Fruit fly (Drosophila melanogaster) whole organism, embryonic: ENCODE data around the gene CG12118.

ENCODE experiments used
- CG10209 ChIP-seq: fragments of 200-800 bp; sonication (Bioruptor generic); optimal IDR thresholded peaks from 3 replicates; lab custom pipeline; 2017; ENCODE audit warnings: missing biosample characterization, mild to moderate bottlenecking, missing genetic modification characterization, missing genetic modification reagents
- CG10654 ChIP-seq: fragments of 200-800 bp; sonication (Bioruptor generic); optimal IDR thresholded peaks from 2 replicates; lab custom pipeline; 2016; ENCODE audit warnings: missing biosample characterization, missing genetic modification characterization
- CG11398 ChIP-seq: fragments of 200-800 bp; sonication (Bioruptor generic); optimal IDR thresholded peaks from 2 replicates; lab custom pipeline; 2016; ENCODE audit warnings: missing biosample characterization, missing genetic modification characterization
- CG12236 ChIP-seq: fragments of 200-800 bp; sonication (Bioruptor generic); optimal IDR thresholded peaks from 2 replicates; lab custom pipeline; 2016; ENCODE audit warnings: missing biosample characterization, missing genetic modification characterization
- CG14710 ChIP-seq: fragments of 200-800 bp; sonication (Bioruptor generic); optimal IDR thresholded peaks from 3 replicates; lab custom pipeline; 2019; ENCODE audit warnings: missing biosample characterization, mild to moderate bottlenecking, missing genetic modification characterization, moderate library complexity
- CG15479 ChIP-seq: fragments of 200-800 bp; sonication (Bioruptor generic); optimal IDR thresholded peaks from 3 replicates; lab custom pipeline; 2019; ENCODE audit warnings: missing biosample characterization, mild to moderate bottlenecking, missing genetic modification characterization, moderate library complexity
- CG2678 ChIP-seq: fragments of 200-800 bp; sonication (Bioruptor generic); optimal IDR thresholded peaks from 3 replicates; lab custom pipeline; 2019; ENCODE audit warnings: missing biosample characterization, mild to moderate bottlenecking, missing genetic modification characterization, moderate library complexity
- CG2712 ChIP-seq: fragments of 200-800 bp; optimal IDR thresholded peaks from 3 replicates; lab custom pipeline; 2019; ENCODE audit warnings: missing biosample characterization, mild to moderate bottlenecking, missing genetic modification characterization, moderate library complexity
- CG32772 ChIP-seq: fragments of 200-800 bp; sonication (Bioruptor generic); IDR thresholded peaks from 2 replicates; pipeline ENCODE4 v1.3.6; 2022; ENCODE audit warnings: missing biosample characterization, missing genetic modification characterization
- CG4820 ChIP-seq: fragments of 200-800 bp; sonication (Bioruptor generic); optimal IDR thresholded peaks from 3 replicates; lab custom pipeline; 2016; ENCODE audit warnings: missing biosample characterization, missing genetic modification characterization
- CG4854 ChIP-seq: fragments of 200-800 bp; sonication (Bioruptor generic); optimal IDR thresholded peaks from 2 replicates; lab custom pipeline; 2016; ENCODE audit warnings: missing biosample characterization, missing genetic modification characterization, inconsistent platforms
- CG5180 ChIP-seq: fragments of 200-800 bp; sonication (Bioruptor generic); optimal IDR thresholded peaks from 3 replicates; lab custom pipeline; 2017; ENCODE audit warnings: missing biosample characterization, missing genetic modification characterization, mild to moderate bottlenecking, moderate library complexity, missing genetic modification reagents
- CG6254 ChIP-seq: fragments of 200-800 bp; sonication (Bioruptor generic); optimal IDR thresholded peaks from 3 replicates; lab custom pipeline; 2017; ENCODE audit warnings: mild to moderate bottlenecking, missing biosample characterization, missing genetic modification reagents, missing genetic modification characterization
- CG6654 ChIP-seq: fragments of 200-800 bp; sonication (Bioruptor generic); optimal IDR thresholded peaks from 2 replicates; lab custom pipeline; 2017; ENCODE audit warnings: missing biosample characterization, mild to moderate bottlenecking, missing genetic modification characterization
- CG6813 ChIP-seq: fragments of 200-800 bp; sonication (Bioruptor generic); optimal IDR thresholded peaks from 2 replicates; lab custom pipeline; 2017; ENCODE audit warnings: missing biosample characterization, missing genetic modification characterization, mild to moderate bottlenecking, moderate library complexity, missing genetic modification reagents
- CG7786 ChIP-seq: fragments of 200-800 bp; sonication (Bioruptor generic); optimal IDR thresholded peaks from 2 replicates; lab custom pipeline; 2016; ENCODE audit warnings: missing biosample characterization, missing genetic modification characterization
- CG8089 ChIP-seq: fragments of 200-800 bp; sonication (Bioruptor generic); optimal IDR thresholded peaks from 3 replicates; lab custom pipeline; 2016; ENCODE audit warnings: missing biosample characterization, missing genetic modification characterization
- CG8281 ChIP-seq: fragments of 200-800 bp; sonication (Bioruptor generic); optimal IDR thresholded peaks from 2 replicates; lab custom pipeline; 2018; ENCODE audit warnings: missing biosample characterization, mild to moderate bottlenecking, missing genetic modification characterization, moderate library complexity
- CG9215 ChIP-seq: fragments of 200-800 bp; sonication (Bioruptor generic); IDR thresholded peaks from 2 replicates; pipeline ENCODE4 v1.3.6; 2022; ENCODE audit warnings: missing biosample characterization, missing genetic modification characterization
- CG9876 ChIP-seq: fragments of 200-800 bp; sonication (Bioruptor generic); optimal IDR thresholded peaks from 2 replicates; lab custom pipeline; 2016; ENCODE audit warnings: missing biosample characterization, missing genetic modification characterization
- Dp ChIP-seq: fragments of 200-800 bp; sonication (Bioruptor generic); optimal IDR thresholded peaks from 2 replicates; lab custom pipeline; 2018; ENCODE audit warnings: missing biosample characterization, mild to moderate bottlenecking, missing genetic modification characterization, moderate library complexity
- E2f2 ChIP-seq: fragments of 200-800 bp; sonication (Bioruptor generic); IDR thresholded peaks from 2 replicates; pipeline ENCODE4 v1.3.6; 2022; ENCODE audit warnings: missing biosample characterization, missing genetic modification characterization
- MESR4 ChIP-seq: fragments of 200-800 bp; sonication (Bioruptor generic); optimal IDR thresholded peaks from 2 replicates; lab custom pipeline; 2018; ENCODE audit warnings: missing biosample characterization, mild to moderate bottlenecking, missing genetic modification characterization, moderate library complexity
- NC2α ChIP-seq: fragments of 200-800 bp; sonication (Bioruptor generic); optimal IDR thresholded peaks from 2 replicates; lab custom pipeline; 2016; ENCODE audit warnings: missing biosample characterization, missing genetic modification characterization
- Oli ChIP-seq: fragments of 200-800 bp; sonication (Bioruptor generic); optimal IDR thresholded peaks from 2 replicates; lab custom pipeline; 2018; ENCODE audit warnings: missing biosample characterization, mild to moderate bottlenecking, missing genetic modification characterization, moderate library complexity
- Optix ChIP-seq: fragments of 200-800 bp; sonication (Bioruptor generic); IDR thresholded peaks from 3 replicates; pipeline ENCODE4 v1.3.6; 2022; ENCODE audit warnings: missing biosample characterization, missing genetic modification characterization
- Ptx1 ChIP-seq: fragments of 200-800 bp; sonication (Bioruptor generic); IDR thresholded peaks from 2 replicates; pipeline ENCODE4 v1.3.6; 2022; ENCODE audit warnings: missing biosample characterization, missing genetic modification characterization
- Sry-β ChIP-seq: fragments of 200-800 bp; sonication (Bioruptor generic); optimal IDR thresholded peaks from 2 replicates; lab custom pipeline; 2018; ENCODE audit warnings: missing biosample characterization, mild to moderate bottlenecking, missing genetic modification characterization, moderate library complexity
- Vsx1 ChIP-seq: fragments of 200-800 bp; sonication (Bioruptor generic); optimal IDR thresholded peaks from 2 replicates; lab custom pipeline; 2017; ENCODE audit warnings: missing biosample characterization, mild to moderate bottlenecking, missing genetic modification characterization, missing genetic modification reagents
- Xbp1 ChIP-seq: fragments of 200-800 bp; sonication (Bioruptor generic); optimal IDR thresholded peaks from 3 replicates; lab custom pipeline; 2016; ENCODE audit warnings: missing biosample characterization, mild to moderate bottlenecking, missing genetic modification characterization
- ato ChIP-seq: fragments of 200-800 bp; sonication (Bioruptor generic); IDR thresholded peaks from 2 replicates; pipeline ENCODE4 v1.3.6; 2022; ENCODE audit warnings: missing biosample characterization, missing genetic modification characterization; ENCODE audit not compliant: partially characterized antibody
- bbx ChIP-seq: fragments of 200-800 bp; sonication (Bioruptor generic); IDR thresholded peaks from 2 replicates; pipeline ENCODE4 v1.3.6; 2022; ENCODE audit warnings: missing biosample characterization, missing genetic modification characterization; ENCODE audit not compliant: partially characterized antibody
- cas ChIP-seq: fragments of 200-800 bp; sonication (Bioruptor generic); IDR thresholded peaks from 2 replicates; pipeline ENCODE4 v1.3.6; 2022; ENCODE audit warnings: missing biosample characterization, missing genetic modification characterization
- crol ChIP-seq: fragments of 200-800 bp; sonication (Bioruptor generic); IDR thresholded peaks from 2 replicates; pipeline ENCODE4 v1.3.6; 2022; ENCODE audit warnings: missing biosample characterization, missing genetic modification characterization
- da ChIP-seq: fragments of 200-800 bp; sonication (Bioruptor generic); optimal IDR thresholded peaks from 2 replicates; lab custom pipeline; 2016; ENCODE audit warnings: missing biosample characterization, missing genetic modification characterization
- dati ChIP-seq: fragments of 200-800 bp; sonication (Bioruptor generic); IDR thresholded peaks from 2 replicates; pipeline ENCODE4 v1.3.6; 2022; ENCODE audit warnings: missing biosample characterization, missing genetic modification characterization
- en ChIP-seq: fragments of 200-800 bp; sonication (Bioruptor generic); optimal IDR thresholded peaks from 2 replicates; lab custom pipeline; 2016; ENCODE audit warnings: missing biosample characterization, missing genetic modification characterization
- fu2 ChIP-seq: fragments of 200-800 bp; sonication (Bioruptor generic); optimal IDR thresholded peaks from 2 replicates; lab custom pipeline; 2016; ENCODE audit warnings: missing biosample characterization, missing genetic modification characterization
- gfzf ChIP-seq: fragments of 200-800 bp; sonication (Bioruptor generic); optimal IDR thresholded peaks from 2 replicates; lab custom pipeline; 2016; ENCODE audit warnings: missing biosample characterization, mild to moderate bottlenecking, missing genetic modification characterization, moderate library complexity
- insv ChIP-seq, 2 experiments: fragments of 200-800 bp; sonication (Bioruptor generic); optimal IDR thresholded peaks; 3 replicates each; lab custom pipeline; 2016 to 2018; ENCODE audit warnings: missing biosample characterization in 2 of 2, missing genetic modification characterization in 2 of 2
- jigr1 ChIP-seq: fragments of 200-800 bp; sonication (Bioruptor generic); IDR thresholded peaks from 3 replicates; pipeline ENCODE4 v1.3.6; 2022; ENCODE audit warnings: missing biosample characterization, missing genetic modification characterization
- kay ChIP-seq: fragments of 200-800 bp; sonication (Bioruptor generic); optimal IDR thresholded peaks from 2 replicates; lab custom pipeline; 2016; ENCODE audit warnings: missing biosample characterization, missing genetic modification characterization
- klu ChIP-seq: fragments of 200-800 bp; sonication (Bioruptor generic); IDR thresholded peaks from 2 replicates; pipeline ENCODE4 v1.3.6; 2022; ENCODE audit warnings: missing biosample characterization, missing genetic modification characterization
- luna ChIP-seq: fragments of 200-800 bp; sonication (Bioruptor generic); optimal IDR thresholded peaks from 2 replicates; lab custom pipeline; 2016; ENCODE audit warnings: missing biosample characterization, missing genetic modification characterization
- mirr ChIP-seq: fragments of 200-800 bp; sonication (Bioruptor generic); optimal IDR thresholded peaks from 3 replicates; lab custom pipeline; 2018; ENCODE audit warnings: missing biosample characterization, mild to moderate bottlenecking, missing genetic modification characterization
- pan ChIP-seq, 4 experiments: fragments of >200 bp in 3 of 4; fragments of 200-800 bp in 1 of 4; sonication (Bioruptor generic) in 1 of 4; optimal IDR thresholded peaks in 3 of 4; IDR thresholded peaks in 1 of 4; 2 replicates each; pipeline versions ENCODE4 v1.3.6 to Lab custom; 2017 to 2022; ENCODE audit warnings: missing biosample characterization in 2 of 4, missing genetic modification characterization in 2 of 4, mixed read lengths in 1 of 4
- sim ChIP-seq: fragments of 200-800 bp; sonication (Bioruptor generic); IDR thresholded peaks from 2 replicates; pipeline ENCODE4 v1.3.6; 2022; ENCODE audit warnings: missing biosample characterization, missing genetic modification characterization
- trem ChIP-seq: fragments of 200-800 bp; optimal IDR thresholded peaks from 3 replicates; lab custom pipeline; 2019; ENCODE audit warnings: missing biosample characterization, mild to moderate bottlenecking, missing genetic modification characterization, moderate library complexity
- tup ChIP-seq: fragments of 200-800 bp; sonication (Bioruptor generic); optimal IDR thresholded peaks from 2 replicates; lab custom pipeline; 2016; ENCODE audit warnings: missing biosample characterization, mild to moderate bottlenecking, missing genetic modification characterization, moderate library complexity
- vfl ChIP-seq: fragments of 200-800 bp; sonication (Bioruptor generic); optimal IDR thresholded peaks from 2 replicates; lab custom pipeline; 2016; ENCODE audit warnings: missing biosample characterization, missing genetic modification characterization
- zen2 ChIP-seq: fragments of 200-800 bp; sonication (Bioruptor generic); IDR thresholded peaks from 3 replicates; pipeline ENCODE4 v1.3.6; 2022; ENCODE audit warnings: missing biosample characterization, missing genetic modification characterization; ENCODE audit not compliant: partially characterized antibody

Gene CG12118

dm6 chrX:9163110-9163509, 33.1 kb downstream of the CG12118 start, which contains the start of gene mei-P26 (continued):
- TF ChIP-seq klu (no peak), kay (GFP tag; lab: Kevin White, UChicago) (no peak), Ptx1 (no peak), insv (GFP tag; optimal IDR thresholded peaks at IDR 0.05; lab: Kevin White, UChicago) (no peak), mirr (GFP tag; lab: Kevin White, UChicago) (no peak), jigr1 (GFP tag; lab: Robert Waterston, UW) (no peak), trem (peak; percentile 33), bbx (GFP tag; lab: Robert Waterston, UW) (peak; percentile 90), Vsx1 (no peak), Oli (no peak), CG12236 (no peak), en (GFP tag; lab: Kevin White, UChicago) (no peak), CG6654 (GFP tag; lab: Kevin White, UChicago) (no peak), NC2α (GFP tag; lab: Kevin White, UChicago) (no peak), CG9876 (GFP tag; lab: Kevin White, UChicago) (no peak), CG8281 (tag; lab: Kevin White, UChicago) (no peak), vfl (GFP tag; lab: Kevin White, UChicago) (no peak), CG6254 (GFP tag; lab: Kevin White, UChicago) (no peak), MESR4 (GFP tag; lab: Kevin White, UChicago) (peak; percentile 73), gfzf (GFP tag; lab: Kevin White, UChicago) (peak; percentile 0), CG5180 (GFP tag; lab: Kevin White, UChicago) (no peak), Optix (GFP tag; lab: Robert Waterston, UW) (no peak), dati (GFP tag; lab: Robert Waterston, UW) (no peak), tup (GFP tag; lab: Kevin White, UChicago) (no peak), CG11398 (no peak), CG10654 (GFP tag; lab: Kevin White, UChicago) (no peak), Dp (peak; percentile 51), CG9215 (GFP tag; lab: Robert Waterston, UW) (no peak), cas (GFP tag; lab: Robert Waterston, UW) (no peak), CG4820 (GFP tag; lab: Kevin White, UChicago) (no peak), Xbp1 (GFP tag; lab: Kevin White, UChicago) (no peak), zen2 (GFP tag; lab: Robert Waterston, UW) (peak; percentile 79), pan (optimal IDR thresholded peaks at IDR 0.05; lab: Kevin White, UChicago) (no peak), pan (GFP tag; optimal IDR thresholded peaks at IDR 0.05 in 1 of 2, IDR thresholded peaks at IDR 0.05 in 1 of 2) (no peak), ato (peak; percentile 79), CG32772 (GFP tag; lab: Robert Waterston, UW) (no peak), CG15479 (GFP tag; lab: Kevin White, UChicago) (no peak), CG6813 (GFP tag; lab: Kevin White, UChicago) (no peak), fu2 (GFP tag; lab: Kevin White, UChicago) (no peak), CG14710 (tag; lab: Kevin White, UChicago) (peak; percentile 26), luna (no peak), CG4854 (GFP tag; lab: Kevin White, UChicago) (no peak), da (GFP tag; lab: Kevin White, UChicago) (no peak), CG2678 (tag; lab: Kevin White, UChicago) (no peak), CG7786 (no peak), crol (GFP tag; lab: Robert Waterston, UW) (no peak), E2f2 (peak; percentile 56), sim (GFP tag; lab: Robert Waterston, UW) (no peak), CG8089 (GFP tag; lab: Kevin White, UChicago) (no peak), CG10209 (GFP tag; lab: Kevin White, UChicago) (no peak), Sry-β (GFP tag; lab: Kevin White, UChicago) (no peak), CG2712 (tag; lab: Kevin White, UChicago) (peak; percentile 22)
